Worm (Caenorhabditis elegans) whole organism, L2 larva: ENCODE measurements around the gene T21H3.5.

Experiments used
- ZK546.5 ChIP-seq: sonication (generic microtip); optimal IDR thresholded peaks from 2 replicates; lab custom pipeline; 2017; ENCODE audit warnings: missing biosample characterization, missing genetic modification characterization
- aly-2 ChIP-seq: fragments of 150-350 bp; optimal IDR thresholded peaks from 2 replicates; lab custom pipeline; 2014; ENCODE audit warnings: missing biosample characterization, missing genetic modification characterization
- fos-1 ChIP-seq: fragments of 150-350 bp; optimal IDR thresholded peaks from 2 replicates; lab custom pipeline; 2014; ENCODE audit warnings: missing biosample characterization, missing genetic modification characterization
- lin-11 ChIP-seq: fragments of 150-350 bp; sonication (generic microtip); optimal IDR thresholded peaks from 2 replicates; lab custom pipeline; 2014; ENCODE audit warnings: missing biosample characterization, missing genetic modification characterization, inconsistent platforms, mixed read lengths
- lin-39 ChIP-seq: fragments of 150-350 bp; optimal IDR thresholded peaks from 2 replicates; lab custom pipeline; 2014; ENCODE audit warnings: missing biosample characterization, missing genetic modification reagents, missing genetic modification characterization
- sma-3 ChIP-seq: sonication (generic microtip); optimal IDR thresholded peaks from 2 replicates; lab custom pipeline; 2016; ENCODE audit warnings: missing genetic modification reagents, missing genetic modification characterization, missing compliant biosample characterization
- unc-39 ChIP-seq: fragments of 150-350 bp; optimal IDR thresholded peaks from 2 replicates; lab custom pipeline; 2014; ENCODE audit warnings: missing biosample characterization, missing genetic modification characterization
- zag-1 ChIP-seq: fragments of 150-350 bp; optimal IDR thresholded peaks from 2 replicates; lab custom pipeline; 2014; ENCODE audit warnings: missing biosample characterization, missing genetic modification characterization

DNA sequence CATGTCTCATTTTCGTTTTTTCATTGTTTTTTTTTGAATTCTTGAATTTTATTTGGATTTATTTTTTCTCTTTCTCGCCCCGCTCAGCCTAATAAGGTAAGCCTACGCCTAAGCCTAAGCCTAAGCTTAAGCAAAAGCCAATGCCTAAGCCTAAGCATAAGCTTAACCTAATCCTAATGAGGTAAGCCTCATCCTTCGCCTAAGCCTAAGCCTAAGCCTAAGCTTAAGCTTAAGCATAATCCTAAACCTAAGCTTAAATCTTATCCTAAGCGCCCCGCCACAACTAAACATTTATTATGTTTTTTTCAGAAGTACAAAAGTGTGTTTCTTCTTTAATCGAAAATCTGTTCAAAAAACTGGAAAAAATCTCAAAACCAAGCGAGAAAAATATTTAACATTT lies 51.9 kb downstream of the T21H3.5 start:
- TF ChIP-seq sma-3 (GFP tag; lab: Kevin White, UChicago) (no peak), fos-1 (tag; lab: Kevin White, UChicago) (no peak), ZK546.5 (tag; lab: Kevin White, UChicago) (no peak), zag-1 (tag; lab: Kevin White, UChicago) (no peak), lin-11 (tag; lab: Kevin White, UChicago) (no peak), unc-39 (no peak), lin-39 (tag; lab: Kevin White, UChicago) (no peak), aly-2 (tag; lab: Kevin White, UChicago) (no peak)
